Worm (Caenorhabditis elegans): ENCODE data around the gene cht-2.

DNA sequence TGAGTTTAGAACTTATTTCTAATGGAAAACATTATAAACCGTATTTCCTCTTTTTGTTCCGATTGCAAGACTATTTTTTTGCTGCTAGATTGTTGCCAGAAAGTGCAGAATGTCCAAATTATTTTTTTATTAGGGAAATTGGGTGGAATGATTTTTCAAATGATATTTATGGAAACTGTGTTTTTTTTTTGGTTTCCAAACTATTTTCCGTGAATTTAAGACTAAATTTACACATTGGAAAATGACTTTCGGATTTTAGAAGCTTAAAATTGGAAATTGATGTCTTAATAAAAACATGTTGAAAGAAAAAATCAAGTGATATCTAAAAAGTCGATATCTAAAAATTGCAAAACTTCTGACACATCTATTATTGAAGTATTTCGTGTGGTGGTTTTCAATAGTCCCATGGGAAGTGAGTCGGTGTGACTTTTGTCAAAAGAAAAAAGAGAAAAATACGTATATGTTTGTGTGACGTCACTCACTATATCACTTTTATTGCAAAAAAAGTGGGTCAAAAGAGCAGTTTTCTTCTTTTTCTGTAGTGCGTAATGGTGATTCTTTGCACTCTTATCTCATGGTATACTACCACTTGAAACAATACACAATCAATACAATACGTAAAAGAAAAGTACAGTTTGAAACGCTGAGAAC, 16.5 kb upstream of the cht-2 start:
- TF ChIP-seq hlh-30 (tag; optimal IDR thresholded peaks at IDR 0.05; ENCODE audit: insufficient read depth): peak; percentile 51
- no peak for TF ChIP-seq lin-38 (GFP tag; IDR thresholded peaks at IDR 0.05)
- TF ChIP-seq lin-13 (GFP tag; optimal IDR thresholded peaks at IDR 0.05): no peak
- no peak for TF ChIP-seq aly-2 (tag; optimal IDR thresholded peaks at IDR 0.05)
- no peak for TF ChIP-seq attf-4 (tag; optimal IDR thresholded peaks at IDR 0.05)
- no peak for TF ChIP-seq fkh-10 (GFP tag; optimal IDR thresholded peaks at IDR 0.05)
- no peak for TF ChIP-seq lin-39 (tag; optimal IDR thresholded peaks at IDR 0.05)
- no peak for TF ChIP-seq egl-27 (tag; optimal IDR thresholded peaks at IDR 0.05)
- no peak for TF ChIP-seq unc-39 (tag; optimal IDR thresholded peaks at IDR 0.05)
- no peak for TF ChIP-seq ceh-82 (tag; optimal IDR thresholded peaks at IDR 0.05)
- TF ChIP-seq pha-4 (GFP tag; IDR thresholded peaks at IDR 0.05): no peak
- TF ChIP-seq pha-4 (tag; optimal IDR thresholded peaks at IDR 0.05): no peak
- TF ChIP-seq ztf-11 (tag; optimal IDR thresholded peaks at IDR 0.05): no peak
- no peak for TF ChIP-seq skn-1 (tag; optimal IDR thresholded peaks at IDR 0.05)

All from whole organism, L4 larva.